Worm (Caenorhabditis elegans): ENCODE results near the gene srx-51.
"Not testable (repeated sequence)": the region's sequence is repeated elsewhere in the genome, so short reads cannot be mapped to it uniquely, and the experiment has no call there.

Gene srx-51

ce11 chrV:15256669-15257068, 25.0 kb upstream of the srx-51 start, which contains the start of gene srsx-39:
Gene srsx-39 (minus strand): TSS chrV:15256769.
- not testable (repeated sequence) for TF ChIP-seq ztf-29 (GFP tag; IDR thresholded peaks at IDR 0.05); ztf-23 (GFP tag; IDR thresholded peaks at IDR 0.05); cog-1 (tag; optimal IDR thresholded peaks at IDR 0.05)

DNA sequence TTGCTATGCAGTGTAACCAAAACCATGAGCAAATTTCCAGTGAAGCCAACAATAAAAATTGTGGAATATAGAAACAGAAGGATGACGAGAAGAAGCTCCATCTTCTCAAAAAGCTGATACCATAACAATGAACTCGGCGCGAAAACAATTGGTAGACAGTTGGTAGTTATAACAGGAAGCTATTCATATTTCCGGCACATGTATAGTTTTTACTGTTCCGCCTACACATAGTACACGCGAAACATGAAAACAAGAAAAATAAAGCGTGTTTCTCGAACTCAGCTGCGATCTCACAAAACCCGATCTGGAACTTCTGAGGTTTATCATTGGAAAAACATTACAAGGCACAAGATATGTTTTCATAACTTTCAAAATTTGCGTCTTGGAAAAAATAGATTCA, 22.6 kb upstream of the srx-51 start, which contains the start of gene srsx-37:
TSS of gene srsx-37 (minus strand) at position 101 of the 400 bp plus-strand sequence.
- TF ChIP-seq ztf-23 (GFP tag; IDR thresholded peaks at IDR 0.05) (no peak), cog-1 (tag; optimal IDR thresholded peaks at IDR 0.05) (no peak), tab-1 (GFP tag; IDR thresholded peaks at IDR 0.05) (no peak), flt-1 (GFP tag; IDR thresholded peaks at IDR 0.05) (no peak), T22C8.4 (GFP tag; IDR thresholded peaks at IDR 0.05) (no peak), klf-2 (GFP tag; conservative IDR thresholded peaks at IDR 0.05) (no peak), ref-1 (GFP tag; conservative IDR thresholded peaks at IDR 0.05) (no peak), med-1 (GFP tag; optimal IDR thresholded peaks at IDR 0.05; ENCODE audit: insufficient read depth) (no peak), ztf-29 (GFP tag; IDR thresholded peaks at IDR 0.05) (no peak)

- no peak for TF ChIP-seq ref-1 (GFP tag; conservative IDR thresholded peaks at IDR 0.05)
- TF ChIP-seq tab-1 (GFP tag; IDR thresholded peaks at IDR 0.05), result no peak
- TF ChIP-seq klf-2 (GFP tag; conservative IDR thresholded peaks at IDR 0.05), result no peak
- no peak for TF ChIP-seq T22C8.4 (GFP tag; IDR thresholded peaks at IDR 0.05)
- TF ChIP-seq ztf-23 (GFP tag; IDR thresholded peaks at IDR 0.05), result no peak
- no peak for TF ChIP-seq med-1 (GFP tag; optimal IDR thresholded peaks at IDR 0.05; ENCODE audit: insufficient read depth)
- no peak for TF ChIP-seq ztf-29 (GFP tag; IDR thresholded peaks at IDR 0.05)
- TF ChIP-seq cog-1 (tag; optimal IDR thresholded peaks at IDR 0.05), result no peak
- no peak for TF ChIP-seq flt-1 (GFP tag; IDR thresholded peaks at IDR 0.05)
Measured at ce11 chrV:15259904-15260303, 21.8 kb upstream of the srx-51 start, which contains the start of gene M01B2.8. Gene M01B2.8 (plus strand): TSS chrV:15260204.

DNA sequence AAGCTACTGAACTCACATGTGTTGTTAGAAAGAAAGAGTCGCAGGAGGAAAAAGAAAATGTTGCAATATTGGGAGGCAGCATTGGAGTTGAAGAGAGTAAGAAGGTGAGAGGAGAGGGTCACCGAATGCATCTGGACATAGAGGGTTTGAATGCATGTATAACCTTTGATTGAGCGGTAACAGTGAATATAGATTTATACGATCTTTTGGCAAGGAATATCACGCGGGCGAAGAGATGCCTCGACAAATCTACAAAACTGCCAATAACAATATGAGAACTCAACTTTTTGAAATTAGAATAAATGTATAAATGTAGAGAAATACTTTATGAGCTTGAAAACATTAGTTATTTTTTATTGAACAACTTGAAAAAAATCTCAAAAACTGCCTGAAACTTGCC, 19.4 kb upstream of the srx-51 start, which contains the start of gene M01B2.10:
TSS of gene M01B2.10 (minus strand) at position 101 of the 400 bp plus-strand sequence.
- TF ChIP-seq flt-1 (GFP tag; IDR thresholded peaks at IDR 0.05); T22C8.4 (GFP tag; IDR thresholded peaks at IDR 0.05); klf-2 (GFP tag; conservative IDR thresholded peaks at IDR 0.05): not testable (repeated sequence)

DNA sequence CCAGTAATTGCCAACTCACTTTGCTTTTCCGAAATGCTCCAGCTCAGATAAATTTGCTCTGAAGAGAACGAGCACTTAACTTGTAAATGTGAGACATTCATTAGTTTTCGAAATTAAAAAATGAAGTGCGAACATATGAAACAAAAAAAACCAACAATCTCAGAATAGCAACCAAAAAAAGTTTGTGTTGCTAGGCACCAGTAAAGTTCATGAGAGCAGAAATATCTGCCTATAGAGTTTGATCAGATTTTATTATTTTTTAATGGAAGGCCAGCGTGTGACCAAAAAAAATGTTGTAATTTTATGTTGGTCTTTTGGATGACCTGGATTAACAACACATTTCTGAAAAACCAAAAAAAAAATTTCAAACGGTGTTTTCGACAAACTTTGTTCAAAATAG, 17.6 kb upstream of the srx-51 start, which contains the start of gene M01B2.12:
TSS of gene M01B2.12 (minus strand) at position 101 of the 400 bp plus-strand sequence.
- TF ChIP-seq tab-1 (GFP tag; IDR thresholded peaks at IDR 0.05), result no peak
- no peak for TF ChIP-seq cog-1 (tag; optimal IDR thresholded peaks at IDR 0.05)
- TF ChIP-seq T22C8.4 (GFP tag; IDR thresholded peaks at IDR 0.05), result no peak
- TF ChIP-seq med-1 (GFP tag; optimal IDR thresholded peaks at IDR 0.05; ENCODE audit: insufficient read depth), result no peak
- TF ChIP-seq klf-2 (GFP tag; conservative IDR thresholded peaks at IDR 0.05), result no peak
- TF ChIP-seq flt-1 (GFP tag; IDR thresholded peaks at IDR 0.05), result no peak
- no peak for TF ChIP-seq ztf-29 (GFP tag; IDR thresholded peaks at IDR 0.05)

ce11 chrV:15265814-15266213, 15.9 kb upstream of the srx-51 start, which contains the start of gene M01B2.13:
Gene M01B2.13 (minus strand): TSS chrV:15265914.
- TF ChIP-seq tab-1 (GFP tag; IDR thresholded peaks at IDR 0.05), result no peak
- TF ChIP-seq T22C8.4 (GFP tag; IDR thresholded peaks at IDR 0.05), result no peak
- no peak for TF ChIP-seq klf-2 (GFP tag; conservative IDR thresholded peaks at IDR 0.05)
- no peak for TF ChIP-seq ztf-23 (GFP tag; IDR thresholded peaks at IDR 0.05)
- TF ChIP-seq cog-1 (tag; optimal IDR thresholded peaks at IDR 0.05), result no peak

DNA sequence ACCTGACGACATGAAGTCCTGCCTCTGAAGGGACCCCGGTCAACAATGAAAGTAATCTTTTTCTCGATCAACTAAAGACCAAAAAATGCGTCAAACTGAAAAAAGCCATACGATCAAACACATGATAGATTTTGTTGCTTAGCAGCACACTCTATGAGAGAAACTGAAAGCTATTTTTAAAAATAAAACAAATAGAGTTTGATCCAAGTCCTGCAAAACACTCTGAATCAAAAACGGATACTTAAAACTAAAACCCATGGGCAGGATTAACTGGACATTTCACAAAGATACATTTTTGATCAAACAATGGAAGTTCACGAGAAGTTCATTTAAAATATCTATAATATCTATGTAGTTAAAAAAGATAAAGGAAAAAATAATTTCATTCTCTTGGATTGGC, 14.3 kb upstream of the srx-51 start, which contains the start of gene T10H4.13:
TSS of gene T10H4.13 (minus strand) at position 101 of the 400 bp plus-strand sequence.
- TF ChIP-seq flt-1 (GFP tag; IDR thresholded peaks at IDR 0.05) (no peak), klf-2 (GFP tag; conservative IDR thresholded peaks at IDR 0.05) (no peak), med-1 (GFP tag; optimal IDR thresholded peaks at IDR 0.05; ENCODE audit: insufficient read depth) (no peak), ref-1 (GFP tag; conservative IDR thresholded peaks at IDR 0.05) (no peak), T22C8.4 (GFP tag; IDR thresholded peaks at IDR 0.05) (no peak), cog-1 (tag; optimal IDR thresholded peaks at IDR 0.05) (no peak), ztf-23 (GFP tag; IDR thresholded peaks at IDR 0.05) (no peak), ztf-29 (GFP tag; IDR thresholded peaks at IDR 0.05) (no peak), tab-1 (GFP tag; IDR thresholded peaks at IDR 0.05) (no peak)

ce11 chrV:15268302-15268701, 13.4 kb upstream of the srx-51 start, which contains the start of gene srw-22:
Gene srw-22 (plus strand): TSS chrV:15268602.
- TF ChIP-seq flt-1 (GFP tag; IDR thresholded peaks at IDR 0.05) (no peak), med-1 (GFP tag; optimal IDR thresholded peaks at IDR 0.05; ENCODE audit: insufficient read depth) (no peak), tab-1 (GFP tag; IDR thresholded peaks at IDR 0.05) (no peak), T22C8.4 (GFP tag; IDR thresholded peaks at IDR 0.05) (no peak), ztf-23 (GFP tag; IDR thresholded peaks at IDR 0.05) (no peak), cog-1 (tag; optimal IDR thresholded peaks at IDR 0.05) (no peak), klf-2 (GFP tag; conservative IDR thresholded peaks at IDR 0.05) (no peak), ztf-29 (GFP tag; IDR thresholded peaks at IDR 0.05) (no peak), ref-1 (GFP tag; conservative IDR thresholded peaks at IDR 0.05) (no peak)

DNA sequence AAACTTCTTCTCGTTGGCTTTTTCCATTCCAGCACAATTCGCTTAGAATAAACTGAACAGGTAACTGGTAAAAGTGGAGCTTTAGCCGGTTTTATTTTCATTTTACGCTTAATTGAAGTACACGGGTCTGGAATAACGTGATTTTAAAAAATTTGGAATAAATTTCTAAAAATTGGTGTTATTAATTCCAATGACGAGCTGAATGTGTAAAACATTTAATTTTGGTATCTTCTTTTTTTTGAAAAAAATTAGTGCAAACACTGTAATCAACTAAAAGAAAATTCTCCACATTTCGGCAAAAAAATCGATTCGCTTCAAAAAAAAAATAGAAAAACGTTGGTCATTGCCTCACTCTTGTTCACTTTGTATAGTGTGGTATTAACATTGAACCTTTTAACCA, 9.4 kb upstream of the srx-51 start, which contains the start of gene T10H4.4:
TSS of gene T10H4.4 (minus strand) at position 101 of the 400 bp plus-strand sequence.
- TF ChIP-seq med-1 (GFP tag; optimal IDR thresholded peaks at IDR 0.05; ENCODE audit: insufficient read depth) (no peak), klf-2 (GFP tag; conservative IDR thresholded peaks at IDR 0.05) (no peak), ref-1 (GFP tag; conservative IDR thresholded peaks at IDR 0.05) (no peak), ztf-29 (GFP tag; IDR thresholded peaks at IDR 0.05) (no peak), flt-1 (GFP tag; IDR thresholded peaks at IDR 0.05) (no peak), cog-1 (tag; optimal IDR thresholded peaks at IDR 0.05) (no peak), T22C8.4 (GFP tag; IDR thresholded peaks at IDR 0.05) (no peak), tab-1 (GFP tag; IDR thresholded peaks at IDR 0.05) (no peak), ztf-23 (GFP tag; IDR thresholded peaks at IDR 0.05) (no peak)

ce11 chrV:15274757-15275156, 6.9 kb upstream of the srx-51 start, which contains the start of gene srw-16:
Gene srw-16 (minus strand): TSS chrV:15274857.
- no peak for TF ChIP-seq tab-1 (GFP tag; IDR thresholded peaks at IDR 0.05)
- no peak for TF ChIP-seq cog-1 (tag; optimal IDR thresholded peaks at IDR 0.05)
- no peak for TF ChIP-seq ztf-29 (GFP tag; IDR thresholded peaks at IDR 0.05)
- TF ChIP-seq klf-2 (GFP tag; conservative IDR thresholded peaks at IDR 0.05), result no peak
- no peak for TF ChIP-seq ztf-23 (GFP tag; IDR thresholded peaks at IDR 0.05)
- TF ChIP-seq T22C8.4 (GFP tag; IDR thresholded peaks at IDR 0.05), result no peak
- no peak for TF ChIP-seq med-1 (GFP tag; optimal IDR thresholded peaks at IDR 0.05; ENCODE audit: insufficient read depth)
- TF ChIP-seq flt-1 (GFP tag; IDR thresholded peaks at IDR 0.05), result no peak
- TF ChIP-seq ref-1 (GFP tag; conservative IDR thresholded peaks at IDR 0.05), result no peak

Measured in whole organism, midembryonic.